Worm (Caenorhabditis elegans) whole organism, young adult: ENCODE measurements around the gene dcs-1.

ENCODE experiments used
- C06A6.2 ChIP-seq: fragments of 200-800 bp; sonication (Bioruptor generic); conservative IDR thresholded peaks from 2 replicates; pipeline ENCODE4 v1.3.6; 2022; ENCODE audit warnings: missing genetic modification characterization, missing compliant biosample characterization
- F39B2.1 ChIP-seq: fragments of 200-800 bp; sonication (Bioruptor generic); IDR thresholded peaks from 2 replicates; pipeline ENCODE4 v1.3.6; 2022; ENCODE audit warnings: missing genetic modification reagents, missing genetic modification characterization, missing compliant biosample characterization
- F49E8.2 ChIP-seq: sonication (generic microtip); optimal IDR thresholded peaks from 3 replicates; lab custom pipeline; 2017; ENCODE audit warnings: missing genetic modification characterization, mild to moderate bottlenecking, missing compliant biosample characterization, antibody characterized with exemption, moderate library complexity; ENCODE audit not compliant: insufficient read depth
- F55B11.4 ChIP-seq: sonication (generic microtip); optimal IDR thresholded peaks from 2 replicates; lab custom pipeline; 2016; ENCODE audit warnings: missing compliant biosample characterization, missing genetic modification characterization, borderline replicate concordance; ENCODE audit not compliant: insufficient read depth
- F57C9.4 ChIP-seq: sonication (generic microtip); optimal IDR thresholded peaks from 2 replicates; lab custom pipeline; 2017; ENCODE audit warnings: mild to moderate bottlenecking, missing genetic modification characterization, missing compliant biosample characterization
- Y56A3A.18 ChIP-seq: fragments of 200-800 bp; sonication (Bioruptor generic); IDR thresholded peaks from 2 replicates; pipeline ENCODE4 v1.3.6; 2022; ENCODE audit warnings: missing genetic modification reagents, missing genetic modification characterization, missing compliant biosample characterization
- Y95B8A.8 ChIP-seq: fragments of 200-800 bp; sonication (Bioruptor generic); IDR thresholded peaks from 2 replicates; pipeline ENCODE4 v1.3.6; 2022; ENCODE audit warnings: missing genetic modification reagents, missing genetic modification characterization, missing compliant biosample characterization
- ama-1 ChIP-seq, 3 experiments: fragments of 150-350 bp in 1 of 3; sonication (generic microtip) in 2 of 3; optimal IDR thresholded peaks; 2 replicates each; lab custom pipeline; 2014 to 2018; ENCODE audit warnings: missing biosample characterization in 2 of 3, missing genetic modification characterization in 2 of 3, missing genetic modification reagents in 2 of 3
- aptf-2 ChIP-seq: fragments of 200-800 bp; sonication (Bioruptor generic); conservative IDR thresholded peaks from 2 replicates; pipeline ENCODE4 v1.3.6; 2022; ENCODE audit warnings: missing genetic modification reagents, missing genetic modification characterization, missing compliant biosample characterization
- atf-7 ChIP-seq: sonication (generic microtip); optimal IDR thresholded peaks from 2 replicates; lab custom pipeline; 2017; ENCODE audit warnings: mild to moderate bottlenecking, missing genetic modification characterization, missing compliant biosample characterization
- ccch-3 ChIP-seq: fragments of 200-800 bp; sonication (Bioruptor generic); optimal IDR thresholded peaks from 2 replicates; lab custom pipeline; 2018; ENCODE audit warnings: mild to moderate bottlenecking, missing genetic modification characterization, missing compliant biosample characterization
- cebp-2 ChIP-seq: fragments of 200-800 bp; sonication (Bioruptor generic); IDR thresholded peaks from 2 replicates; pipeline ENCODE4 v1.3.6; 2022; ENCODE audit warnings: missing genetic modification characterization, missing compliant biosample characterization
- ceh-100 ChIP-seq: fragments of 200-800 bp; sonication (Bioruptor generic); IDR thresholded peaks from 2 replicates; pipeline ENCODE4 v1.3.6; 2022; ENCODE audit warnings: missing genetic modification reagents, missing genetic modification characterization, missing compliant biosample characterization
- ceh-40 ChIP-seq: fragments of 200-800 bp; sonication (Bioruptor generic); IDR thresholded peaks from 2 replicates; pipeline ENCODE4 v1.3.6; 2022; ENCODE audit warnings: missing genetic modification characterization, missing compliant biosample characterization
- egl-44 ChIP-seq: fragments of 200-800 bp; sonication (Bioruptor generic); IDR thresholded peaks from 2 replicates; pipeline ENCODE4 v1.3.6; 2022; ENCODE audit warnings: missing genetic modification reagents, missing genetic modification characterization, missing compliant biosample characterization
- egrh-3 ChIP-seq: fragments of 200-800 bp; sonication (Bioruptor generic); IDR thresholded peaks from 2 replicates; pipeline ENCODE4 v1.3.6; 2022; ENCODE audit warnings: missing genetic modification reagents, missing genetic modification characterization, missing compliant biosample characterization
- ets-4 ChIP-seq: fragments of 200-800 bp; sonication (Bioruptor generic); optimal IDR thresholded peaks from 2 replicates; lab custom pipeline; 2018; ENCODE audit warnings: mild to moderate bottlenecking, missing genetic modification characterization, missing compliant biosample characterization
- hlh-12 ChIP-seq: sonication (generic microtip); optimal IDR thresholded peaks from 2 replicates; lab custom pipeline; 2016; ENCODE audit warnings: missing genetic modification characterization, missing compliant biosample characterization
- hlh-26 ChIP-seq: fragments of 200-800 bp; sonication (Bioruptor generic); conservative IDR thresholded peaks from 2 replicates; pipeline ENCODE4 v1.3.6; 2022; ENCODE audit warnings: missing genetic modification reagents, missing genetic modification characterization, missing compliant biosample characterization
- hmg-1.2 ChIP-seq: fragments of 200-800 bp; sonication (Bioruptor generic); IDR thresholded peaks from 2 replicates; pipeline ENCODE4 v1.3.6; 2022; ENCODE audit warnings: missing genetic modification reagents, missing genetic modification characterization, missing compliant biosample characterization
- lin-35 ChIP-seq, 3 experiments: fragments of 150-350 bp in 2 of 3; sonication (generic microtip) in 1 of 3; optimal IDR thresholded peaks; 2 replicates each; lab custom pipeline; 2014 to 2018; ENCODE audit warnings: missing biosample characterization in 3 of 3, missing genetic modification characterization in 3 of 3, missing genetic modification reagents in 3 of 3
- lin-54 ChIP-seq: fragments of 200-800 bp; sonication (Bioruptor generic); optimal IDR thresholded peaks from 2 replicates; lab custom pipeline; 2018; ENCODE audit warnings: mild to moderate bottlenecking, missing genetic modification characterization, missing compliant biosample characterization
- lsl-1 ChIP-seq: fragments of 200-800 bp; sonication (Bioruptor generic); optimal IDR thresholded peaks from 2 replicates; lab custom pipeline; 2018; ENCODE audit warnings: mild to moderate bottlenecking, missing genetic modification characterization, moderate library complexity, missing compliant biosample characterization
- madf-10 ChIP-seq: sonication (generic microtip); optimal IDR thresholded peaks from 2 replicates; lab custom pipeline; 2016; ENCODE audit warnings: mild to moderate bottlenecking, missing genetic modification characterization, missing compliant biosample characterization
- madf-3 ChIP-seq: fragments of 200-800 bp; sonication (Bioruptor generic); IDR thresholded peaks from 2 replicates; pipeline ENCODE4 v1.3.6; 2022; ENCODE audit warnings: missing genetic modification reagents, missing genetic modification characterization, missing compliant biosample characterization
- mes-4 ChIP-seq: sonication (generic microtip); optimal IDR thresholded peaks from 2 replicates; lab custom pipeline; 2016; ENCODE audit warnings: missing genotype, missing genetic modification characterization, missing compliant biosample characterization
- nfyb-1 ChIP-seq: fragments of 200-800 bp; sonication (Bioruptor generic); IDR thresholded peaks from 2 replicates; pipeline ENCODE4 v1.3.6; 2022; ENCODE audit warnings: missing genetic modification reagents, missing genetic modification characterization, missing compliant biosample characterization
- nhr-120 ChIP-seq: fragments of 200-800 bp; sonication (Bioruptor generic); IDR thresholded peaks from 2 replicates; pipeline ENCODE4 v1.3.6; 2022; ENCODE audit warnings: missing genetic modification characterization, missing compliant biosample characterization
- rcor-1 ChIP-seq: fragments of 200-800 bp; sonication (Bioruptor generic); IDR thresholded peaks from 2 replicates; pipeline ENCODE4 v1.3.6; 2022; ENCODE audit warnings: missing genetic modification reagents, missing genetic modification characterization, missing compliant biosample characterization
- rec-8 ChIP-seq, 2 experiments: sonication (generic microtip); optimal IDR thresholded peaks; 2 replicates each; lab custom pipeline; 2016; ENCODE audit warnings: mild to moderate bottlenecking in 2 of 2, missing genetic modification characterization in 2 of 2, missing genetic modification reagents in 2 of 2, missing genotype in 2 of 2, missing biosample characterization in 1 of 2, missing compliant biosample characterization in 1 of 2, moderate library complexity in 1 of 2
- rpc-1 ChIP-seq, 2 experiments: fragments of 150-350 bp in 1 of 2; sonication (generic microtip) in 1 of 2; optimal IDR thresholded peaks; 2 replicates each; lab custom pipeline; 2014 to 2018; ENCODE audit warnings: missing biosample characterization in 1 of 2, missing genetic modification characterization in 1 of 2, missing genetic modification reagents in 1 of 2, missing genotype in 1 of 2
- sdz-38 ChIP-seq: sonication (generic microtip); optimal IDR thresholded peaks from 2 replicates; lab custom pipeline; 2016; ENCODE audit warnings: missing genotype, missing genetic modification characterization, missing compliant biosample characterization
- snpc-1.1 ChIP-seq: sonication (generic microtip); optimal IDR thresholded peaks from 2 replicates; lab custom pipeline; 2017; ENCODE audit warnings: missing genetic modification characterization, mild to moderate bottlenecking, missing compliant biosample characterization, antibody characterized with exemption, moderate library complexity, missing genotype, missing genetic modification reagents; ENCODE audit not compliant: insufficient read depth
- snpc-3.4 ChIP-seq: sonication (generic microtip); optimal IDR thresholded peaks from 2 replicates; lab custom pipeline; 2017; ENCODE audit warnings: missing genetic modification characterization, mild to moderate bottlenecking, missing compliant biosample characterization, antibody characterized with exemption, moderate library complexity, missing genotype, missing genetic modification reagents
- snpc-4 ChIP-seq, 5 experiments: fragments of 150-350 bp in 1 of 5; sonication (generic microtip) in 4 of 5; optimal IDR thresholded peaks; 2 replicates each; lab custom pipeline; 2014 to 2018; ENCODE audit warnings: missing genetic modification characterization in 5 of 5, missing biosample characterization in 3 of 5, antibody characterized with exemption in 2 of 5, mild to moderate bottlenecking in 2 of 5, missing compliant biosample characterization in 2 of 5, missing genotype in 2 of 5, moderate library complexity in 2 of 5, missing genetic modification reagents in 1 of 5
- tbp1 ChIP-seq: fragments of 200-800 bp; sonication (Bioruptor generic); optimal IDR thresholded peaks from 2 replicates; lab custom pipeline; 2018; ENCODE audit warnings: mild to moderate bottlenecking, missing genetic modification characterization, missing compliant biosample characterization
- tlf-1 ChIP-seq: fragments of 200-800 bp; sonication (Bioruptor generic); optimal IDR thresholded peaks from 2 replicates; lab custom pipeline; 2018; ENCODE audit warnings: mild to moderate bottlenecking, missing genetic modification characterization, missing compliant biosample characterization
- unc-62 ChIP-seq: fragments of 150-350 bp; optimal IDR thresholded peaks from 2 replicates; lab custom pipeline; 2014; ENCODE audit warnings: missing biosample characterization, missing genetic modification reagents, missing genetic modification characterization
- xnd-1 ChIP-seq: sonication (generic microtip); optimal IDR thresholded peaks from 2 replicates; lab custom pipeline; 2016; ENCODE audit warnings: missing genotype, missing genetic modification reagents, missing genetic modification characterization, missing compliant biosample characterization
- zfh-2 ChIP-seq: fragments of 200-800 bp; sonication (Bioruptor generic); conservative IDR thresholded peaks from 2 replicates; pipeline ENCODE4 v1.3.6; 2022; ENCODE audit warnings: missing genetic modification reagents, missing genetic modification characterization, missing compliant biosample characterization

dcs-1 gene

DNA sequence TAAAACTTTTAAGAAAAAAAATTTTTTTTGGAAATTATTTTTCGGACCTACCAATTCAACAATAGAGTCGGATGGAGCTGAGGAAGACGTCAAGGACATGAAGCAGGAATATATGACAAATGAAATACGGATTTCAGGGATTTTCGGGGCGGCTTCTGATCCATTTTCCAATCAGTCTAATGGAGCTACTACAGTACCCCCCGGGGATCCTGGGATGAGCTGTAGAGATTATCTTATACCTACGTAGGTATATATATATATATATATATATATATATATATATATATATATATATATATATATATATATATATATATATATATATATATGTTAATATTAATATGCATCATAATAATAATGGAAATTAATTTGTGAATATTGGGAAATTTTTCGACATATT, 26.5 kb downstream of the dcs-1 start, which contains the start of gene ttx-1:
TSS of gene ttx-1 (minus strand) at position 101 of the 400 bp plus-strand sequence.
- no peak for TF ChIP-seq Y56A3A.18 (GFP tag; lab: Robert Waterston, UW)
- TF ChIP-seq ama-1 (optimal IDR thresholded peaks at IDR 0.05; lab: Kevin White, UChicago), result no peak
- TF ChIP-seq ama-1 (GFP tag; optimal IDR thresholded peaks at IDR 0.05; lab: Kevin White, UChicago), result no peak
- no peak for TF ChIP-seq F57C9.4
- TF ChIP-seq sdz-38, result no peak
- TF ChIP-seq snpc-1.1 (tag; lab: Kevin White, UChicago), result no peak
- TF ChIP-seq ets-4 (GFP tag; lab: Kevin White, UChicago), result no peak
- no peak for TF ChIP-seq rpc-1 (optimal IDR thresholded peaks at IDR 0.05; lab: Kevin White, UChicago)
- TF ChIP-seq rpc-1 (tag; optimal IDR thresholded peaks at IDR 0.05; lab: Kevin White, UChicago), result no peak
- no peak for TF ChIP-seq Y95B8A.8 (GFP tag; lab: Robert Waterston, UW)
- TF ChIP-seq rec-8 (tag; optimal IDR thresholded peaks at IDR 0.05; lab: Kevin White, UChicago), result no peak
- TF ChIP-seq ceh-40 (GFP tag; lab: Robert Waterston, UW), result no peak
- no peak for TF ChIP-seq madf-10
- no peak for TF ChIP-seq lin-35 (GFP tag; optimal IDR thresholded peaks at IDR 0.05; lab: Kevin White, UChicago)
- no peak for TF ChIP-seq atf-7
- TF ChIP-seq ccch-3, result no peak
- TF ChIP-seq snpc-3.4 (tag; lab: Kevin White, UChicago), result no peak

DNA sequence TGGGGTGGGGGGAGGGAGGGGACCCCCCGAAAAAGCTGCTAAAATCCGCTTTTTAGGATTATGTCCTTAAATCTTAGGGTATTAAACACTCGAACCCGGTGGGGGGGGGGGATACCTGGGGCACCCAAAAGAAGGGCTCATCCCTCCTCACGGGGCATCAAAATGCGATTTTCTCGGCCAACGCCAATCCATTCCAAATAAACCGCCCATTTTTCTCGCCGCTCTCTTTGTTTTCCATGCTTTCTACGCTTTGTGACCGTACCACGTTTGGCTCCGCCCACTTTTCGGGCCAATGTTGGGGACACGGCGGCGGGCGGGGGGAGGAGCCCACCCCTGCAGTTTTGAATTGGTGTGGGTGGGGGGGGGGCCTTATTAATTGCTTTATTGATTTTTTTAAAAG, 29.0 kb downstream of the dcs-1 start:
- TF ChIP-seq egrh-3 (GFP tag; lab: Robert Waterston, UW) (peak; percentile 37; the same call in 1 of the 2 replicates), rcor-1 (GFP tag; lab: Robert Waterston, UW) (no peak)

- TF ChIP-seq zfh-2 (no peak), F49E8.2 (tag; lab: Kevin White, UChicago) (no peak), snpc-4 (GFP tag; optimal IDR thresholded peaks at IDR 0.05; lab: Kevin White, UChicago) (no peak), snpc-4 (tag; optimal IDR thresholded peaks at IDR 0.05; lab: Kevin White, UChicago) (no peak), hlh-26 (GFP tag; lab: Robert Waterston, UW) (no peak), lin-35 (GFP tag; optimal IDR thresholded peaks at IDR 0.05; lab: Kevin White, UChicago) (no peak), madf-3 (no peak), ceh-100 (no peak), hlh-12 (tag; lab: Kevin White, UChicago) (no peak), lsl-1 (GFP tag; lab: Kevin White, UChicago) (no peak), hmg-1.2 (GFP tag; lab: Robert Waterston, UW) (no peak)
- TF ChIP-seq, all 124 proteins: peak for 0
Observed at ce11 chrV:20059370-20059769, 31.2 kb downstream of the dcs-1 start.

DNA sequence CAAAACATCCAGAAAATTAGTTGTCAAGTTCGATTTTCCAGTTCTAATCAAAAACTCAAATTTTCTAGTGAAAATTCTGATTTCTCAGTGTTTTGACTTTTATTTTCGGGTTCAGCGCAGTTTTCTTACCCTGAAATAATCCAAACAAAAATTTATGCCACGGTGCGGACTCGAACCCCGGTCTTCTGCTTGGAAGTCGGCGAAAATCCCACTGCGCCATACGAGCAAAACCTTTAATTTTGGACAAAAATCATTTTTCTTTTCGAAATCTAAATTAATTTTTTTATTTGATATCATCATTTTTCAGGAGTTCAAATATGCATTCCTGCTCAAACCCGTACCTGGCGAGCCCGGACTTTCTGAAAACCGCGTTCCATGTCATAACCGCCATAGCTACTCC, 41.5 kb downstream of the dcs-1 start, which contains the start of gene srh-233:
TSS of gene srh-233 (plus strand) at position 301 of the 400 bp plus-strand sequence.
- no peak for TF ChIP-seq aptf-2 (GFP tag; lab: Robert Waterston, UW)
- no peak for TF ChIP-seq nfyb-1 (GFP tag; lab: Robert Waterston, UW)
- no peak for TF ChIP-seq F57C9.4
- TF ChIP-seq ama-1 (optimal IDR thresholded peaks at IDR 0.05; lab: Kevin White, UChicago), result no peak
- no peak for TF ChIP-seq ama-1 (GFP tag; optimal IDR thresholded peaks at IDR 0.05; lab: Kevin White, UChicago)
- TF ChIP-seq egl-44 (GFP tag; lab: Robert Waterston, UW), result no peak
- no peak for TF ChIP-seq atf-7
- no peak for TF ChIP-seq xnd-1 (tag; lab: Kevin White, UChicago)
- no peak for TF ChIP-seq madf-10
- no peak for TF ChIP-seq hlh-26 (GFP tag; lab: Robert Waterston, UW)
- TF ChIP-seq tbp1, result no peak
- TF ChIP-seq cebp-2 (GFP tag; lab: Robert Waterston, UW), result no peak
- no peak for TF ChIP-seq C06A6.2 (GFP tag; lab: Robert Waterston, UW)
- TF ChIP-seq lin-54 (GFP tag; lab: Kevin White, UChicago), result no peak
- no peak for TF ChIP-seq F39B2.1 (GFP tag; lab: Robert Waterston, UW)
- no peak for TF ChIP-seq tlf-1
- no peak for TF ChIP-seq nhr-120 (GFP tag; lab: Robert Waterston, UW)
- TF ChIP-seq mes-4, result no peak
- no peak for TF ChIP-seq F55B11.4
- TF ChIP-seq unc-62 (GFP tag; lab: Kevin White, UChicago), result no peak
